Worm (Caenorhabditis elegans) whole organism, early embryonic: ENCODE data around the gene Y38F2AR.12.

ENCODE experiments used
- B0310.2 ChIP-seq: sonication (generic microtip); optimal IDR thresholded peaks from 2 replicates; lab custom pipeline; 2016; ENCODE audit warnings: mild to moderate bottlenecking, missing genetic modification characterization, missing compliant biosample characterization
- F13C5.2 ChIP-seq: sonication (generic microtip); optimal IDR thresholded peaks from 2 replicates; lab custom pipeline; 2017; ENCODE audit warnings: mild to moderate bottlenecking, missing genetic modification characterization, inconsistent platforms, missing compliant biosample characterization
- aly-1 ChIP-seq: sonication (generic microtip); optimal IDR thresholded peaks from 2 replicates; lab custom pipeline; 2016; ENCODE audit warnings: missing genetic modification characterization, missing compliant biosample characterization
- ama-1 ChIP-seq: fragments of 150-350 bp; optimal IDR thresholded peaks from 2 replicates; lab custom pipeline; 2014
- ceh-13 ChIP-seq: fragments of 200-800 bp; sonication (Bioruptor generic); optimal IDR thresholded peaks from 2 replicates; lab custom pipeline; 2018; ENCODE audit warnings: mild to moderate bottlenecking, missing genetic modification characterization, missing compliant biosample characterization
- ceh-36 ChIP-seq: sonication (generic microtip); optimal IDR thresholded peaks from 2 replicates; lab custom pipeline; 2016; ENCODE audit warnings: missing genetic modification characterization, inconsistent platforms, missing compliant biosample characterization
- ets-7 ChIP-seq: sonication (generic microtip); optimal IDR thresholded peaks from 2 replicates; lab custom pipeline; 2016; ENCODE audit warnings: missing genotype, missing genetic modification characterization, missing compliant biosample characterization
- flt-1 ChIP-seq: fragments of 200-800 bp; sonication (Bioruptor generic); IDR thresholded peaks from 2 replicates; pipeline ENCODE4 v1.3.6; 2022; ENCODE audit warnings: missing genetic modification characterization, missing compliant biosample characterization
- hmbx-1 ChIP-seq: sonication (generic microtip); optimal IDR thresholded peaks from 2 replicates; lab custom pipeline; 2016; ENCODE audit warnings: mild to moderate bottlenecking, missing genetic modification characterization, missing compliant biosample characterization
- hmg-4 ChIP-seq: fragments of 200-800 bp; sonication (Bioruptor generic); optimal IDR thresholded peaks from 2 replicates; lab custom pipeline; 2018; ENCODE audit warnings: mild to moderate bottlenecking, missing genetic modification characterization, missing compliant biosample characterization
- hnd-1 ChIP-seq: sonication (generic microtip); optimal IDR thresholded peaks from 2 replicates; lab custom pipeline; 2016; ENCODE audit warnings: missing genetic modification characterization, missing compliant biosample characterization
- pes-1 ChIP-seq: fragments of 200-800 bp; sonication (Bioruptor generic); IDR thresholded peaks from 2 replicates; pipeline ENCODE4 v1.3.6; 2022; ENCODE audit warnings: missing genetic modification reagents, missing genetic modification characterization, missing compliant biosample characterization
- scrt-1 ChIP-seq: fragments of 200-800 bp; sonication (Bioruptor generic); IDR thresholded peaks from 2 replicates; pipeline ENCODE4 v1.3.6; 2022; ENCODE audit warnings: missing genetic modification characterization, missing compliant biosample characterization
- sea-1 ChIP-seq: fragments of 200-800 bp; sonication (Bioruptor generic); conservative IDR thresholded peaks from 2 replicates; pipeline ENCODE4 v1.3.6; 2022; ENCODE audit warnings: missing genetic modification characterization, missing compliant biosample characterization
- tbx-11 ChIP-seq: fragments of 200-800 bp; sonication (Bioruptor generic); IDR thresholded peaks from 2 replicates; pipeline ENCODE4 v1.3.6; 2022; ENCODE audit warnings: missing genetic modification characterization, missing compliant biosample characterization
- tbx-37 ChIP-seq: fragments of 200-800 bp; sonication (Bioruptor generic); conservative IDR thresholded peaks from 2 replicates; pipeline ENCODE4 v1.3.6; 2022; ENCODE audit warnings: missing genetic modification reagents, missing genetic modification characterization, missing compliant biosample characterization
- tra-4 ChIP-seq: sonication (generic microtip); optimal IDR thresholded peaks from 2 replicates; lab custom pipeline; 2017; ENCODE audit warnings: missing genetic modification characterization, missing compliant biosample characterization

Gene Y38F2AR.12

ce11 chrIV:2393023-2393422 lies 19.2 kb downstream of the Y38F2AR.12 start:
- TF ChIP-seq tbx-11 (GFP tag; lab: Robert Waterston, UW) = no peak
- no peak for TF ChIP-seq aly-1 (tag; lab: Kevin White, UChicago)
- no peak for TF ChIP-seq pes-1 (GFP tag; lab: Robert Waterston, UW)
- no peak for TF ChIP-seq hnd-1 (tag; lab: Kevin White, UChicago)
- TF ChIP-seq F13C5.2 (tag; lab: Kevin White, UChicago) = no peak
- no peak for TF ChIP-seq ama-1 (lab: Kevin White, UChicago)
- TF ChIP-seq hmg-4 (GFP tag; lab: Kevin White, UChicago) = no peak

ce11 chrIV:2391809-2392208 lies 20.4 kb downstream of the Y38F2AR.12 start:
- TF ChIP-seq hmbx-1 (tag; lab: Kevin White, UChicago) (no peak), scrt-1 (GFP tag; lab: Robert Waterston, UW) (no peak), hnd-1 (tag; lab: Kevin White, UChicago) (no peak), aly-1 (tag; lab: Kevin White, UChicago) (no peak), ceh-13 (GFP tag; lab: Kevin White, UChicago) (no peak), ets-7 (no peak), tbx-37 (no peak)

- TF ChIP-seq B0310.2 (tag; lab: Kevin White, UChicago) = no peak
- no peak for TF ChIP-seq tbx-37
Measured at ce11 chrIV:2390804-2391203, 21.4 kb downstream of the Y38F2AR.12 start, which contains the start of gene eri-5. Gene eri-5 (plus strand): TSS chrIV:2390821.

- TF ChIP-seq B0310.2 (tag; lab: Kevin White, UChicago) (peak; percentile 15), hmbx-1 (tag; lab: Kevin White, UChicago) (peak; percentile 14), hnd-1 (tag; lab: Kevin White, UChicago) (no peak), pes-1 (GFP tag; lab: Robert Waterston, UW) (0 out of 2 replicates have a peak, but pooled peaks have one; percentile 22)
Measured at ce11 chrIV:2390251-2390672, 22.0 kb downstream of the Y38F2AR.12 start.

- no peak for TF ChIP-seq tbx-37
- TF ChIP-seq ama-1 (lab: Kevin White, UChicago) = no peak
- no peak for TF ChIP-seq ceh-36
- no peak for TF ChIP-seq tra-4
- no peak for TF ChIP-seq hmg-4 (GFP tag; lab: Kevin White, UChicago)
- no peak for TF ChIP-seq sea-1 (GFP tag; lab: Robert Waterston, UW)
- TF ChIP-seq aly-1 (tag; lab: Kevin White, UChicago) = no peak
- no peak for TF ChIP-seq hmbx-1 (tag; lab: Kevin White, UChicago)
- no peak for TF ChIP-seq pes-1 (GFP tag; lab: Robert Waterston, UW)
- TF ChIP-seq flt-1 (GFP tag; lab: Robert Waterston, UW) = no peak
- TF ChIP-seq hnd-1 (tag; lab: Kevin White, UChicago) = no peak
- TF ChIP-seq scrt-1 (GFP tag; lab: Robert Waterston, UW) = no peak
- TF ChIP-seq ceh-13 (GFP tag; lab: Kevin White, UChicago) = no peak
- TF ChIP-seq B0310.2 (tag; lab: Kevin White, UChicago) = no peak
- no peak for TF ChIP-seq ets-7
- no peak for TF ChIP-seq F13C5.2 (tag; lab: Kevin White, UChicago)
Measured at ce11 chrIV:2389745-2390144, 22.5 kb downstream of the Y38F2AR.12 start.

ce11 chrIV:2388949-2389495 lies 23.2 kb downstream of the Y38F2AR.12 start, which contains the start of gene trap-3:
Gene trap-3 (plus strand): TSS chrIV:2389445.
- TF ChIP-seq B0310.2 (tag; lab: Kevin White, UChicago) = no peak
- no peak; the same call in 1 of the 2 replicates for TF ChIP-seq pes-1 (GFP tag; lab: Robert Waterston, UW)
- 0 out of 2 replicates have a peak, but pooled peaks have one; percentile 22 for TF ChIP-seq flt-1 (GFP tag; lab: Robert Waterston, UW)
- peak; percentile 61 for TF ChIP-seq tbx-11 (GFP tag; lab: Robert Waterston, UW)
- no peak for TF ChIP-seq ama-1 (lab: Kevin White, UChicago)
- TF ChIP-seq tbx-37 = peak; percentile 49; the same call in 1 of the 2 replicates
- TF ChIP-seq aly-1 (tag; lab: Kevin White, UChicago) = no peak
- TF ChIP-seq hmbx-1 (tag; lab: Kevin White, UChicago) = no peak
- TF ChIP-seq ceh-36 = no peak
- peak; percentile 43 for TF ChIP-seq tra-4
- peak; percentile 67 for TF ChIP-seq hmg-4 (GFP tag; lab: Kevin White, UChicago)
- TF ChIP-seq hnd-1 (tag; lab: Kevin White, UChicago) = no peak
- no peak for TF ChIP-seq scrt-1 (GFP tag; lab: Robert Waterston, UW)
- peak; percentile 55 for TF ChIP-seq ets-7
- 0 out of 2 replicates have a peak, but pooled peaks have one; percentile 53 for TF ChIP-seq sea-1 (GFP tag; lab: Robert Waterston, UW)
- no peak for TF ChIP-seq ceh-13 (GFP tag; lab: Kevin White, UChicago)
- peak; percentile 90 for TF ChIP-seq F13C5.2 (tag; lab: Kevin White, UChicago)

ce11 chrIV:2387970-2388705 lies 24.1 kb downstream of the Y38F2AR.12 start, which contains the start of gene sec-61.B:
Gene sec-61.B (minus strand): TSS chrIV:2388675.
- TF ChIP-seq hmbx-1 (tag; lab: Kevin White, UChicago) (no peak), ceh-13 (GFP tag; lab: Kevin White, UChicago) (no peak), flt-1 (GFP tag; lab: Robert Waterston, UW) (no peak), F13C5.2 (tag; lab: Kevin White, UChicago) (no peak), tbx-37 (no peak), B0310.2 (tag; lab: Kevin White, UChicago) (no peak), tbx-11 (GFP tag; lab: Robert Waterston, UW) (no peak)
